Fruit fly (Drosophila melanogaster) whole organism, prepupa: ENCODE results near the gene CG42717.

Experiments used
- CG10631 ChIP-seq: fragments of 200-800 bp; sonication (Bioruptor generic); optimal IDR thresholded peaks from 2 replicates; lab custom pipeline; 2016; ENCODE audit warnings: missing biosample characterization, missing genetic modification characterization
- CG31627 ChIP-seq: fragments of 200-800 bp; sonication (Bioruptor generic); optimal IDR thresholded peaks from 3 replicates; lab custom pipeline; 2016; ENCODE audit warnings: missing biosample characterization, missing genetic modification characterization
- CG3919 ChIP-seq: fragments of 200-800 bp; sonication (Bioruptor generic); optimal IDR thresholded peaks from 3 replicates; lab custom pipeline; 2016; ENCODE audit warnings: missing biosample characterization, missing genetic modification characterization
- CG6808 ChIP-seq: fragments of 200-800 bp; sonication (Bioruptor generic); optimal IDR thresholded peaks from 3 replicates; lab custom pipeline; 2017; ENCODE audit warnings: missing biosample characterization, missing genetic modification characterization, mild to moderate bottlenecking, moderate library complexity, missing genetic modification reagents
- CG8319 ChIP-seq: fragments of 200-800 bp; sonication (Bioruptor generic); optimal IDR thresholded peaks from 3 replicates; lab custom pipeline; 2016; ENCODE audit warnings: missing biosample characterization, missing genetic modification characterization
- Sox102F ChIP-seq: fragments of 200-800 bp; sonication (Bioruptor generic); optimal IDR thresholded peaks from 2 replicates; lab custom pipeline; 2016; ENCODE audit warnings: missing biosample characterization, mild to moderate bottlenecking, missing genetic modification characterization
- lz ChIP-seq: fragments of 200-800 bp; sonication (Bioruptor generic); optimal IDR thresholded peaks from 3 replicates; lab custom pipeline; 2016; ENCODE audit warnings: missing biosample characterization, missing genetic modification characterization
- salr ChIP-seq, 2 experiments: fragments of 200-800 bp; sonication (Bioruptor generic); optimal IDR thresholded peaks; 3 replicates each; lab custom pipeline; 2016 to 2018; ENCODE audit warnings: missing biosample characterization in 2 of 2, missing genetic modification characterization in 2 of 2, mild to moderate bottlenecking in 1 of 2

dm6 chr3L:16042080-16042344, 9.0 kb upstream of the CG42717 start:
- TF ChIP-seq salr (GFP tag; optimal IDR thresholded peaks at IDR 0.05; lab: Kevin White, UChicago): no peak
- TF ChIP-seq lz: no peak
- no peak for TF ChIP-seq CG31627 (GFP tag; lab: Kevin White, UChicago)
- TF ChIP-seq Sox102F (GFP tag; lab: Kevin White, UChicago): no peak
- TF ChIP-seq CG6808: no peak
- no peak for TF ChIP-seq CG3919
- TF ChIP-seq CG10631 (GFP tag; lab: Kevin White, UChicago): no peak
- no peak for TF ChIP-seq CG8319 (GFP tag; lab: Kevin White, UChicago)
